Worm (Caenorhabditis elegans): ENCODE data around the gene H12D21.11.

Gene H12D21.11

DNA sequence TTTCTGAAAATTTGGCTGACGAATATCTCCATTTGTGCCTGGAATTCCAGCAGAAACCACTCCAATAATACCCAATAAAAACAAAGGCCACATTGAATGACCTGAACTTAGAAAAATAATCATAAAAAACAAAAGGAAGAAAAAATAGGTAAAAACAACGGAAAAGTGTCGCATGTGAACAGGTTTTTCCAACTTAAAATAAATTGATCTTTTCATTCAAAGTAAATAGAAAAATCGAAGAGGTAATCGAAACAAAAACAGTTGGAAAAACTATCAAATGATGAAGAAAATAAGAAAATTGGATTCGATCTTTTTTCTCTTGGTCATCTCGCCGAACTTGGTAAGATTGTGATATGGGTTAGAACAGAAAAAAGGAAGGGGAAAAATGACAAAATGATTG lies 5.8 kb downstream of the H12D21.11 start, which contains the start of gene zmp-4:
TSS of gene zmp-4 (minus strand) at position 101 of the 400 bp plus-strand sequence.
- TF ChIP-seq unc-62 (GFP tag; optimal IDR thresholded peaks at IDR 0.05), result no peak

DNA sequence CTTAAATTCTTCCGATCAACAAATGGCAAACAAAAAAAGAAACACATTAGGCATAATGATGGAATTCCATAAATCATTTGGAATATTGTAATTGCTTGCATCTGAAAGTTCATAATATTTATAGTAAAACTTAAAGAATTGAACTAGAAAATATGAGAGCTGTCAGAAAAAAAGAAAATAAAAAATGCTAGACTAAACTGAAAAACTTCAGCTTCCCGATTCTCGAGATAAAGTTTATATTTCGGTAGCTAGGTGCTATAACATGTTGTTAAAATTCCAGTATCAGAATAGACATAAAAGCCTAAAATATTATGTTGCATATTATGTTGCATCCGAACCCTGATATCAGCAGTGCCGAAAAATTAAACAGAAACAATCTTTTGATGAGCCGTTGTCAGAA lies 8.4 kb downstream of the H12D21.11 start, which contains the start of gene srg-54:
TSS of gene srg-54 (minus strand) at position 101 of the 400 bp plus-strand sequence.
- TF ChIP-seq unc-62 (GFP tag; optimal IDR thresholded peaks at IDR 0.05), result no peak

DNA sequence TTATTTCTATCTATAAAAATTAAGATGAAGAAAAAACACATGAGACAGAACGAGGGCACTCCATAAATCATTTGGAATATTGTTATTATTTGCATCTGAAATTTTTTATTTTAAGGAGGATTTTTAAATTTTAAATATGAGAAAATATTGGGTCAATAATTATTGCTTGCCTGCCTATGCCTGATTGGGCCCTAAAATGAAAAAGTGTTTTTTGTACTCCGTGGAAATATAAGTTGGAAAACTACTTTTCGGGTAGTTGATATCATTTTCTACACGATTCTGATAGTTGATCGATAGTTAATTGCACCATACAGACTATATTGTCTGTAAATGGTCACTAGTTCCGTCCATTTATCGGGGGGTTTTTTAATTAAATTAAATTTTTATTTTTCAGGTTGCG lies 12.5 kb downstream of the H12D21.11 start, which contains the start of gene srg-55:
TSS of gene srg-55 (minus strand) at position 101 of the 400 bp plus-strand sequence.
- no peak for TF ChIP-seq unc-62 (GFP tag; optimal IDR thresholded peaks at IDR 0.05)

DNA sequence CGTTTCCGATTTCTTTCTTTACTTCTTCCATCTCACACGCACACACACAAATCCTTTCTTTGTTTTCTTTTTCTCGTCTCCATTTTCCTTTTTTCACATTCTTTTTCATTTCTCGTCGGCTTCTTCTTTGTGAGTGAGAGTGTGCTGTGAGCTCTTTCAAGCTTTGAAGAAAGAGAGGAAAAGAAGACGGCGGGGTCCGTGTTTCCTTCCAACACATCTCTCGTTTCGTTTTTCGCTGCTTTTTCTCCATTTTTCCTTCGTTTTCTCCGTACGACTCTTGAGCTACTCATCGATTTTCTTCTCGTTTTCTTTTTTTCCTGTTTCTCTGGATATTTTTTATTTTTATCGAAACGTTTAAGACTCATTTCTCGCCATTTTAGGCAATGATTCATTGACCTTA lies 14.5 kb downstream of the H12D21.11 start:
- TF ChIP-seq unc-62 (GFP tag; optimal IDR thresholded peaks at IDR 0.05), result no peak

DNA sequence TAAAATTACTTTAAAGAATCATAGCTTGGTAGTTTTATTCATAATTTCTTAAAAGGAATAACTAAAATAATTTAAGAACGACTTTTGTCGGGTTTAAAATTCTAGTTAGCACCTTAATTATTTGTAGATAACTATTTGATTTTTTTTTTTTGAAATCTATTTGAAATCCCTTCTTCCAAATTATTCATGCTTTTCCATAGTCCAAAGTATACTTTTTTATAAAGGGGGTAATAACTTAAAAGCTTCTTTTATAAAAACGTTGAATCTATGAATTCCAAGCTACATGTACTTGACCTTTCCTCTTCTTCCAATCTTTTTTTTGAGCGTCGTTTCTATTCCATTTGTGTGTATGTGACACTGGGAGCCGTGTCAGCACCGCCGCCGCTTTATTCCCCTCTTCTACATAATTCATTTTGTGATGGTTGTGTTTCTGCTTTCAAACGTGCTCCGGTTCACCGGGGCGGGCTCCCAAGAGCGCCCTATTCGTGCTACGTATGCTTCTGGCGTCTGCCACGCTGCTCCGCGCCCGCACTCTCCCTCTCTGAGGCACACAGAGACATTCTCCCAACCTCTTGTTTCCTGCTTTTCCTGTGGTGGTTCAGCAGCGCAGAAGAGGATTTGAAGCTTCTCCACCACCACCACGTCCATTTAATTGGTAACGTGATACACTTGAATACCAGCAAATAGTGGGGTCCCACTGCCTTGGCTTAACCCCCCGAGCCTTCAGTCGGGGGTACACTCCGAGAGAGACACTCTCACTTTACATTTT lies 17.9 kb downstream of the H12D21.11 start:
- TF ChIP-seq unc-62 (GFP tag; optimal IDR thresholded peaks at IDR 0.05), result no peak

DNA sequence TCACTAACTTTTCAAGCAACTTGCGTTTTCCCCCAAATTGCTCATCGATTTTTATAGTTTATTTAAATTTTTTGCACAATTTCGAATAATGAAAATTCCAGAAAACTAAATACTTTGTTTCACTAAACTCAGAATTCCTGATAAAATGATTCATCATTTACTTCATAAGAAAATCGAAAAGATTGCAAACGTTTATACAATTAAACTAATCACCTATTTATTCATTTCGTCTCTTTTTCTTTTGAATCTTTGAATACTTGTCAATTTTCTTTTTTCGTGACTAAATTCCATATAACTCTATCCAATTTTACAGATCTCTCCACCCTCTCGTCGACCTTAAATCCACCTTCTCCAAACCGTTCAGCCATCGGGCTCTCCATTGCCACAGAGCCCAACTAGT lies 20.9 kb downstream of the H12D21.11 start, which contains the start of gene C30G7.2:
TSS of gene C30G7.2 (plus strand) at position 301 of the 400 bp plus-strand sequence.
- no peak for TF ChIP-seq unc-62 (GFP tag; optimal IDR thresholded peaks at IDR 0.05)

DNA sequence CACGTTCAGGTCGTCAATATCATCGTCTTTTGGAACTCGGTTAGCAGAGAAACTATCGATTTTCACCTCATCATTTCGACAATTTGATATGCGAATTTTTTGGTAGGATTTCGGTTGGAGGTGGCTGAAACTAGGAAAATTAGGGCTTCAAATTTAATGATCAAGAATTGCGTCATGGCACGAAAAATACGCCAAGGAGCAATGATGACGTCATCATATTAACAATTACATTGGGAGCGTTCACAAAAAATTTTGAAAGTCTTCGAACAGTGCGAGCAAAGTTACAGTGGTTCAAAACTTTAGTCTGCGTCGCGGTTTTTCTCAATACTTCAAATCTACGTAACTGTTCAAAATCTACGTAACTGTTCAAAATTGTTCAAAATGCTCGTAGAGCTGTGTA lies 27.2 kb downstream of the H12D21.11 start:
- TF ChIP-seq unc-62 (GFP tag; optimal IDR thresholded peaks at IDR 0.05), result no peak

DNA sequence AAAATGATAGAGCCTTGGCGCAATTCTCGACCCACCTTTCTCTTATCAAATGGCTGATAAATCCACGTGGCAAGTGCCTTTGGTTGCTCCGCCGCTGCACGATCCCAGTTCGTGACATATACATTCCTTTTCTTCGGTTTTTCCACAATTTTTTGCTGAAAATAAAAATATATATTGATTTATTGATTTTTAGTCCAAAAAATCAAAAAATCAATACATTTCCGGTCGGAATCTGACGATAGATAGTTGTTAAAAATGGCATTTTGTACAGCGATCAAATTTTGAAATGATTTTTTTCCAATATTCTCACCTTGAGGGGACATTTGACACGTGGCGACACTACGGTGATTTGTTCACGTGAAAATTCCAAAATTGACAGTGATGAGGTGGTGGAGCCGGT lies 28.1 kb downstream of the H12D21.11 start:
- TF ChIP-seq unc-62 (GFP tag; optimal IDR thresholded peaks at IDR 0.05), result no peak

DNA sequence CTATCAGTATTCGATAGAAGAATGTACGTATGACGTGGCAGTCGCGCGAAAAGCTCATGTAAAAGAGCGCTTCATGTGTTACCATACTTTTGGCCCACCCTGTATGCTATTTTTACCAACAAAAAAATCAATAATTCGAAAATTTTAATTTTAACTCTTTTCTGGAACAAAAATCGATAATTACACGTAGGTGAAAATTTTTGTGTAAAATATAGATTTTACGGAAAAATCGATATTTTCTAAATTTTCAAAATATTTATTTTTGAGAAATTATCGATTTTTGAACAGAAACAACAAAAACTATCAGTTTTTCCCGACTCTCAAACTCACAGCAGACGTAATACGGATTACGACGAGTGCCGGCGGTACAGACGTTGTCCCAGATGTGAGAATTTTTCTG lies 29.4 kb downstream of the H12D21.11 start:
- no peak for TF ChIP-seq unc-62 (GFP tag; optimal IDR thresholded peaks at IDR 0.05)

DNA sequence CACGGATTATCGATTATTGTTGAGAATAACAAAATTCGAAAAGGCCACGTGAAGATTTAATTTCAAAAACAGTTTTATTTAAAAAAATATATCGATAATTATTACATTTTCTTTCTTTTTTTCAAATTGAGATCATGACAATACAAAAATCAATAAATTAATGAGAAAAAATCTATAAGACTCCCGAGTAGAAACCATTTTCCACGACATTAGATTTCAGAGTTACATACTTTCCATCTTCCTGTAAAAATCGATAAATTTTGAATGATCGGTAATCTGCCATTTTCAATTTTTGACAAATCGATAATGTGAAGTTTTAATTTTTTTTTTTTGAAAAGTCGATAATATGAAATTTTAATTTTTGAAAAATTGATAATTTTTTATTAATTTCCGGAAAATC lies 30.0 kb downstream of the H12D21.11 start, which contains the start of gene C30G7.3:
TSS of gene C30G7.3 (minus strand) at position 8 of the 400 bp plus-strand sequence.
- TF ChIP-seq unc-62 (GFP tag; optimal IDR thresholded peaks at IDR 0.05), result no peak

DNA sequence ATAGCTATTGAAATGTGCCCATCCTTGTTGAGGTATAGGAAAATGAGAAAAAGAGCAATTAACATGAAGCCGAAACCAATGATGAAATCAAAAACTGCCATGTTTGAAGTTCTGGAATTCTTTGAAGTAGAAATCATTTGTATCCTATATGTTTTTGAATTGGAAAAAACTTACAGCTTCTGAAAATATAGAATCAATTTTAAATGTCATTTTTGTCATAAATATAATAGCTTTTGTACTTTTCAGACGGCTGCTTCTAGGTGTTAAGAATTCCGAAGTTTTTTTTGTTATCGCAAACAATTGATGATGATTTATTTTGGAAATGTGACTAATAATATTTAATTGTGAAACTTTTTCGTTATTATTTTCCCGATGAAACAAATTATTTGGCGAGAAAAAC lies 31.3 kb downstream of the H12D21.11 start, which contains the start of gene C30G7.4:
TSS of gene C30G7.4 (minus strand) at position 101 of the 400 bp plus-strand sequence.
- TF ChIP-seq unc-62 (GFP tag; optimal IDR thresholded peaks at IDR 0.05), result no peak

DNA sequence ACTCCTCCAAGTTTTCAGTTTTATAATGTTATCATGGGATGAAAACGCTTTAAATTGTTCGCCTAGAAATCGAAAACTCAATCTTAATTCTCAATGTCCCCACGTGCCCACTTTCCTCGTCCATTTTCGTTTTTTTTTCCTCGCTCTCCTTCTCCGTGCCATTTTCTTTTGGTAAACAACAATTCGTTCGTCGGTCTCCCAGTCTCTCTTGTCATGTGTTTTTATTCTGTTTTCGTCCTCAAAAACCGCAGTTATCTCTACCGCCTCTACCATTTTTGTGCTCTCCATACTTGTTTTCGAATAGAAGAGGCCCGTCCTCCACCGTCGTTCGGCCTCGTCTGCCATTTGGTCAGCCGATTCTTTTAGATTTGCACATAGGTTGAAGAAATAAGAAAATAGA lies 32.9 kb downstream of the H12D21.11 start:
- TF ChIP-seq unc-62 (GFP tag; optimal IDR thresholded peaks at IDR 0.05), result no peak

DNA sequence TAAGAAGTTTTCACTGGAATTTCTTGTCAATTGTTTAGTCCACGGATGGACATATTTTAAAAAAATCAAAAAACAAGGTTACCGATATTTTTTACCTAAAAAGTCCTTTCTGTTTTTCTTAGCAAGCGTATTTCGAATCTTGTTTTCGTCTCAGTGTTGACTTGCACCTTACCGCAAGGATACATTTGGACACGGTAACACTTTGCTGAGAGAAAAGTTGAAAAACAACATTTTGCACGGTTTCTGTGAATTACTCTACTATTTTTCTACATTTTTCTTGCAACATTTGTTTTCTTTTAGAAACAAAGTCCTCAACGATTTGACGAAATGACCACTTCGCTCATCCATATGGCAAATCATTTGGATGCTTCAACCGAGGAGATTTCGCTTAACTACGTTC lies 33.8 kb downstream of the H12D21.11 start, which contains the start of gene hil-1:
TSS of gene hil-1 (plus strand) at position 301 of the 400 bp plus-strand sequence.
- TF ChIP-seq unc-62 (GFP tag; optimal IDR thresholded peaks at IDR 0.05), result no peak

DNA sequence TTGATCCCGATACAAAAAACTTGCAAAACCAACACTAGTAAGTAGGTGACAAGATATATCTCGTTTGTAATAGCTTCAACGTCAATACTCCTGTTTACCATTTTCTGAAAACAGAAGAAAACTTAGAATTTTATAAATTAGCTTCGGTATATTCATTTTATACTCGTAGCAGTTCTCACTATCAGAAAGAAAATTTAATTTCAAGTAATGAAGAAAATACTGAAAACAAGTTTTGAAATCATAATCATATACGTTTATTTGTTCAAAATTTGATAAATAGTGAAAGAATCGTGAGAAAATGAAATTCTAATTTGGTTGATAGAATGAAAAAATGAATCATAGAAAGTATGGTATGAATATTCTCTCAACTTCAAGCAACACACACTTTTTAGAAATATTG lies 38.9 kb downstream of the H12D21.11 start, which contains the start of gene C30G7.5:
TSS of gene C30G7.5 (minus strand) at position 101 of the 400 bp plus-strand sequence.
- TF ChIP-seq unc-62 (GFP tag; optimal IDR thresholded peaks at IDR 0.05), result no peak

DNA sequence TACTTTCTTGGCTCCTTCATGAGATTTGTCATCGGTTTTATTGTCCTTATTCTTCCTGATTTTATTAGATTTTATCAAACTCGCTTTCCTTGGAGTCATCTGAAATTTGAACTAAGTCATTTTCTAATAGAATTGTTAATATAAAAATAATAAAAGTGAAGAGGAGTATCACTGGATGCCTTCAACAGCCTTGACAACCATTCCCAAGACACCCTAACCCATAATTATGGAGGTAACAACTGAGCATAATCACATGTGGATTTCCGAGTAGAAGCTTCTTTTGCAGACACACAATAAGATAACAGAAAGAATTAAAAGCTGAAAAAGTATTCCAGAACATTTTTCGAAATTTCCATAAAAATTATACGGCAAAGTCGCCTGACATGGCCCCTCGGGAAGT lies 40.0 kb downstream of the H12D21.11 start, which contains the start of gene F02D8.9:
TSS of gene F02D8.9 (minus strand) at position 101 of the 400 bp plus-strand sequence.
- TF ChIP-seq unc-62 (GFP tag; optimal IDR thresholded peaks at IDR 0.05), result no peak

Data from whole organism, dauer.